Fruit fly (Drosophila melanogaster) Kc167 (cell line): Measurements from ENCODE around the gene Arglu1.

ENCODE experiments used
- h ChIP-seq: fragments of >200 bp; optimal IDR thresholded peaks from 3 replicates; lab custom pipeline; 2018; ENCODE audit warnings: missing external identifiers
- psq ChIP-seq: fragments of >200 bp; optimal IDR thresholded peaks from 2 replicates; lab custom pipeline; 2017; ENCODE audit warnings: missing external identifiers
- ttk ChIP-seq: sonication (Bioruptor generic); optimal IDR thresholded peaks from 2 replicates; lab custom pipeline; 2017; ENCODE audit warnings: missing external identifiers

dm6 chr2L:9972624-9973023 is 34.7 kb upstream of the Arglu1 start:
- no peak for TF ChIP-seq psq (lab: Kevin White, UChicago)
- no peak for TF ChIP-seq h (lab: Kevin White, UChicago)
- TF ChIP-seq ttk, result no peak
